Fruit fly (Drosophila melanogaster) whole organism, embryonic: ENCODE results near the gene CG14118.

Source experiments
- ATbp ChIP-seq: fragments of 200-800 bp; sonication (Bioruptor generic); optimal IDR thresholded peaks from 2 replicates; lab custom pipeline; 2017; ENCODE audit warnings: missing biosample characterization, mild to moderate bottlenecking, missing genetic modification characterization, missing genetic modification reagents
- Bdp1 ChIP-seq: fragments of 200-800 bp; sonication (Bioruptor generic); optimal IDR thresholded peaks from 3 replicates; lab custom pipeline; 2016; ENCODE audit warnings: missing biosample characterization, missing genetic modification characterization
- BtbVII ChIP-seq: fragments of 200-800 bp; sonication (Bioruptor generic); optimal IDR thresholded peaks from 3 replicates; lab custom pipeline; 2017; ENCODE audit warnings: missing biosample characterization, mild to moderate bottlenecking, missing genetic modification characterization
- CG1024 ChIP-seq: fragments of 200-800 bp; sonication (Bioruptor generic); IDR thresholded peaks from 2 replicates; pipeline ENCODE4 v1.3.6; 2022; ENCODE audit warnings: missing biosample characterization, missing genetic modification characterization
- CG11093 ChIP-seq: fragments of 200-800 bp; sonication (Bioruptor generic); IDR thresholded peaks from 3 replicates; pipeline ENCODE4 v1.3.6; 2022; ENCODE audit warnings: missing biosample characterization, missing genetic modification characterization
- CG12104 ChIP-seq: fragments of 200-800 bp; sonication (Bioruptor generic); optimal IDR thresholded peaks from 3 replicates; lab custom pipeline; 2016; ENCODE audit warnings: missing biosample characterization, missing genetic modification characterization
- CG13424 ChIP-seq: fragments of 200-800 bp; sonication (Bioruptor generic); optimal IDR thresholded peaks from 2 replicates; lab custom pipeline; 2019; ENCODE audit warnings: missing biosample characterization, mild to moderate bottlenecking, missing genetic modification characterization, moderate library complexity
- CG16863 ChIP-seq: fragments of 200-800 bp; sonication (Bioruptor generic); optimal IDR thresholded peaks from 3 replicates; lab custom pipeline; 2016; ENCODE audit warnings: missing biosample characterization, missing genetic modification characterization
- CG17568 ChIP-seq: fragments of 200-800 bp; sonication (Bioruptor generic); optimal IDR thresholded peaks from 2 replicates; lab custom pipeline; 2018; ENCODE audit warnings: missing biosample characterization, mild to moderate bottlenecking, missing genetic modification characterization, moderate library complexity
- CG3065 ChIP-seq: fragments of 200-800 bp; sonication (Bioruptor generic); optimal IDR thresholded peaks from 2 replicates; lab custom pipeline; 2016; ENCODE audit warnings: missing biosample characterization, missing genetic modification characterization
- CG32767 ChIP-seq: fragments of 200-800 bp; sonication (Bioruptor generic); IDR thresholded peaks from 2 replicates; pipeline ENCODE4 v1.3.6; 2022; ENCODE audit warnings: missing biosample characterization, missing genetic modification characterization
- CG3838 ChIP-seq: fragments of 200-800 bp; sonication (Bioruptor generic); optimal IDR thresholded peaks from 3 replicates; lab custom pipeline; 2016; ENCODE audit warnings: missing biosample characterization, missing genetic modification characterization
- CG4424 ChIP-seq: fragments of 200-800 bp; sonication (Bioruptor generic); optimal IDR thresholded peaks from 3 replicates; lab custom pipeline; 2016; ENCODE audit warnings: missing biosample characterization, missing genetic modification characterization
- CG4617 ChIP-seq: fragments of 200-800 bp; sonication (Bioruptor generic); optimal IDR thresholded peaks from 3 replicates; lab custom pipeline; 2016; ENCODE audit warnings: missing biosample characterization, missing genetic modification characterization, borderline replicate concordance
- CG8089 ChIP-seq: fragments of 200-800 bp; sonication (Bioruptor generic); optimal IDR thresholded peaks from 3 replicates; lab custom pipeline; 2016; ENCODE audit warnings: missing biosample characterization, missing genetic modification characterization
- CG8924 ChIP-seq: fragments of 200-800 bp; optimal IDR thresholded peaks from 3 replicates; lab custom pipeline; 2019; ENCODE audit warnings: missing biosample characterization, mild to moderate bottlenecking, missing genetic modification characterization, moderate library complexity
- CG9215 ChIP-seq: fragments of 200-800 bp; sonication (Bioruptor generic); IDR thresholded peaks from 2 replicates; pipeline ENCODE4 v1.3.6; 2022; ENCODE audit warnings: missing biosample characterization, missing genetic modification characterization
- CG9797 ChIP-seq: fragments of 200-800 bp; sonication (Bioruptor generic); optimal IDR thresholded peaks from 3 replicates; lab custom pipeline; 2018; ENCODE audit warnings: missing biosample characterization, mild to moderate bottlenecking, missing genetic modification characterization
- Dref ChIP-seq: fragments of 200-800 bp; sonication (Bioruptor generic); IDR thresholded peaks from 2 replicates; pipeline ENCODE4 v1.3.6; 2022; ENCODE audit warnings: missing biosample characterization, missing genetic modification characterization
- Ets65A ChIP-seq: fragments of 200-800 bp; sonication (Bioruptor generic); peaks from one replicate; lab custom pipeline; 2016; ENCODE audit warnings: missing biosample characterization, missing genetic modification characterization
- Fer3 ChIP-seq: fragments of 200-800 bp; sonication (Bioruptor generic); optimal IDR thresholded peaks from 2 replicates; lab custom pipeline; 2018; ENCODE audit warnings: missing biosample characterization, mild to moderate bottlenecking, missing genetic modification characterization, moderate library complexity
- H2.0 ChIP-seq: fragments of 200-800 bp; sonication (Bioruptor generic); IDR thresholded peaks from 2 replicates; pipeline ENCODE4 v1.3.6; 2022; ENCODE audit warnings: missing biosample characterization, missing genetic modification characterization
- Hmx ChIP-seq: fragments of 200-800 bp; sonication (Bioruptor generic); optimal IDR thresholded peaks from 2 replicates; lab custom pipeline; 2016; ENCODE audit warnings: missing biosample characterization, missing genetic modification characterization
- Hr78 ChIP-seq, 2 experiments: fragments of 200-800 bp in 1 of 2; fragments of >200 bp in 1 of 2; sonication (Bioruptor generic) in 1 of 2; optimal IDR thresholded peaks; 2 replicates each; lab custom pipeline; 2017 to 2019; ENCODE audit warnings: missing biosample characterization in 2 of 2, missing genetic modification characterization in 2 of 2, mild to moderate bottlenecking in 1 of 2, moderate library complexity in 1 of 2
- Lpt ChIP-seq: fragments of >200 bp; optimal IDR thresholded peaks from 2 replicates; lab custom pipeline; 2018; ENCODE audit warnings: missing biosample characterization, missing genetic modification characterization
- MBD-R2 ChIP-seq: fragments of 200-800 bp; sonication (Bioruptor generic); IDR thresholded peaks from 2 replicates; pipeline ENCODE4 v1.3.6; 2022; ENCODE audit warnings: missing biosample characterization, missing genetic modification characterization
- Max ChIP-seq: fragments of 200-800 bp; sonication (Bioruptor generic); optimal IDR thresholded peaks from 2 replicates; lab custom pipeline; 2016; ENCODE audit warnings: missing biosample characterization, mild to moderate bottlenecking, missing genetic modification characterization
- NC2α ChIP-seq: fragments of 200-800 bp; sonication (Bioruptor generic); optimal IDR thresholded peaks from 2 replicates; lab custom pipeline; 2016; ENCODE audit warnings: missing biosample characterization, missing genetic modification characterization
- Nf-YC ChIP-seq: fragments of 200-800 bp; optimal IDR thresholded peaks from 3 replicates; lab custom pipeline; 2019; ENCODE audit warnings: missing biosample characterization, mild to moderate bottlenecking, missing genetic modification characterization, moderate library complexity
- Pdp1 ChIP-seq, 2 experiments: fragments of 200-800 bp; sonication (Bioruptor generic); optimal IDR thresholded peaks; 3 replicates each; lab custom pipeline; 2016; ENCODE audit warnings: missing biosample characterization in 2 of 2, missing genetic modification characterization in 2 of 2, mild to moderate bottlenecking in 1 of 2, moderate library complexity in 1 of 2
- Spps ChIP-seq: fragments of 200-800 bp; sonication (Bioruptor generic); optimal IDR thresholded peaks from 2 replicates; lab custom pipeline; 2018; ENCODE audit warnings: missing biosample characterization, mild to moderate bottlenecking, missing genetic modification characterization
- Ssrp ChIP-seq: fragments of 200-800 bp; sonication (Bioruptor generic); optimal IDR thresholded peaks from 2 replicates; lab custom pipeline; 2018; ENCODE audit warnings: missing biosample characterization, mild to moderate bottlenecking, missing genetic modification characterization, moderate library complexity
- TFAM ChIP-seq: fragments of 200-800 bp; sonication (Bioruptor generic); optimal IDR thresholded peaks from 2 replicates; lab custom pipeline; 2017; ENCODE audit warnings: missing biosample characterization, missing genetic modification characterization, inconsistent platforms
- Xbp1 ChIP-seq: fragments of 200-800 bp; sonication (Bioruptor generic); optimal IDR thresholded peaks from 3 replicates; lab custom pipeline; 2016; ENCODE audit warnings: missing biosample characterization, mild to moderate bottlenecking, missing genetic modification characterization
- bab2 ChIP-seq: fragments of 200-800 bp; sonication (Bioruptor generic); optimal IDR thresholded peaks from 2 replicates; lab custom pipeline; 2016; ENCODE audit warnings: missing biosample characterization, missing genetic modification characterization
- cad ChIP-seq: fragments of >200 bp; optimal IDR thresholded peaks from 2 replicates; lab custom pipeline; 2017; ENCODE audit warnings: missing biosample characterization, missing genetic modification characterization
- crp ChIP-seq, 2 experiments: fragments of 200-800 bp; sonication (Bioruptor generic); optimal IDR thresholded peaks; 2 replicates in 1 of 2; 3 replicates in 1 of 2; lab custom pipeline; 2017; ENCODE audit warnings: missing biosample characterization in 2 of 2, missing genetic modification characterization in 2 of 2, mild to moderate bottlenecking in 1 of 2, moderate library complexity in 1 of 2
- gro ChIP-seq: fragments of 200-800 bp; sonication (Bioruptor generic); optimal IDR thresholded peaks from 2 replicates; lab custom pipeline; 2016; ENCODE audit warnings: missing biosample characterization, missing genetic modification characterization
- hb ChIP-seq: fragments of 200-800 bp; sonication (Bioruptor generic); IDR thresholded peaks from 3 replicates; pipeline ENCODE4 v1.3.6; 2022; ENCODE audit warnings: missing biosample characterization, missing genetic modification characterization; ENCODE audit not compliant: partially characterized antibody
- jigr1 ChIP-seq: fragments of 200-800 bp; sonication (Bioruptor generic); IDR thresholded peaks from 3 replicates; pipeline ENCODE4 v1.3.6; 2022; ENCODE audit warnings: missing biosample characterization, missing genetic modification characterization
- mld ChIP-seq: fragments of 200-800 bp; sonication (Bioruptor generic); IDR thresholded peaks from 3 replicates; pipeline ENCODE4 v1.3.6; 2022; ENCODE audit warnings: missing biosample characterization, missing genetic modification characterization; ENCODE audit not compliant: partially characterized antibody
- repo ChIP-seq: fragments of 200-800 bp; sonication (Bioruptor generic); optimal IDR thresholded peaks from 2 replicates; lab custom pipeline; 2016; ENCODE audit warnings: missing biosample characterization, missing genetic modification characterization
- sc ChIP-seq, 3 experiments: fragments of >200 bp in 2 of 3; fragments of 200-800 bp in 1 of 3; sonication (Bioruptor generic) in 1 of 3; optimal IDR thresholded peaks; 2 replicates in 2 of 3; 3 replicates in 1 of 3; lab custom pipeline; 2017; ENCODE audit warnings: mild to moderate bottlenecking in 1 of 3, missing biosample characterization in 1 of 3, missing genetic modification characterization in 1 of 3, missing genetic modification reagents in 1 of 3
- slbo ChIP-seq: fragments of 200-800 bp; sonication (Bioruptor generic); IDR thresholded peaks from 2 replicates; pipeline ENCODE4 v1.3.6; 2022; ENCODE audit warnings: missing biosample characterization, missing genetic modification characterization
- sob ChIP-seq: fragments of 200-800 bp; sonication (Bioruptor generic); IDR thresholded peaks from 2 replicates; pipeline ENCODE4 v1.3.6; 2022; ENCODE audit warnings: missing biosample characterization, missing genetic modification characterization
- sqz ChIP-seq: fragments of 200-800 bp; sonication (Bioruptor generic); optimal IDR thresholded peaks from 3 replicates; lab custom pipeline; 2018; ENCODE audit warnings: missing biosample characterization, mild to moderate bottlenecking, missing genetic modification characterization
- sug ChIP-seq: fragments of 200-800 bp; optimal IDR thresholded peaks from 2 replicates; lab custom pipeline; 2019; ENCODE audit warnings: missing biosample characterization, mild to moderate bottlenecking, missing genetic modification characterization, moderate library complexity
- unpg ChIP-seq: fragments of 200-800 bp; sonication (Bioruptor generic); optimal IDR thresholded peaks from 3 replicates; lab custom pipeline; 2018; ENCODE audit warnings: missing biosample characterization, mild to moderate bottlenecking, missing genetic modification characterization, moderate library complexity
- zen2 ChIP-seq: fragments of 200-800 bp; sonication (Bioruptor generic); IDR thresholded peaks from 3 replicates; pipeline ENCODE4 v1.3.6; 2022; ENCODE audit warnings: missing biosample characterization, missing genetic modification characterization; ENCODE audit not compliant: partially characterized antibody

Gene CG14118

dm6 chr3L:12843056-12843799 lies 49.2 kb upstream of the CG14118 start, which contains the start of gene nebu (continued):
- TF ChIP-seq cad: no peak
- TF ChIP-seq CG17568 (GFP tag; lab: Kevin White, UChicago): peak; percentile 92
- TF ChIP-seq H2.0 (GFP tag; lab: Robert Waterston, UW): peak; percentile 93
- peak; percentile 94 for TF ChIP-seq Max (GFP tag; lab: Kevin White, UChicago)
- peak; percentile 29 for TF ChIP-seq TFAM (GFP tag; lab: Kevin White, UChicago)
- peak in 1 of 2 experiments; percentile 61 for TF ChIP-seq crp (GFP tag; optimal IDR thresholded peaks at IDR 0.05; lab: Kevin White, UChicago)
- peak; percentile 94 for TF ChIP-seq CG9215
- peak; percentile 94 for TF ChIP-seq repo (GFP tag; lab: Kevin White, UChicago)
- TF ChIP-seq CG11093: peak; percentile 94
- no peak for TF ChIP-seq mld
- peak; percentile 93 for TF ChIP-seq CG16863 (GFP tag; lab: Kevin White, UChicago)
- TF ChIP-seq Spps (tag; lab: Kevin White, UChicago): peak; percentile 69
- TF ChIP-seq BtbVII (GFP tag; lab: Kevin White, UChicago): peak; percentile 97
- no peak; the same call in 2 of the 3 replicates for TF ChIP-seq jigr1 (GFP tag; lab: Robert Waterston, UW)
- TF ChIP-seq Nf-YC: peak; percentile 81
- peak; percentile 81 for TF ChIP-seq CG3065 (GFP tag; lab: Kevin White, UChicago)
- TF ChIP-seq sqz: peak; percentile 72
- TF ChIP-seq MBD-R2: peak; percentile 96
- peak; percentile 88 for TF ChIP-seq Bdp1 (GFP tag; lab: Kevin White, UChicago)
- TF ChIP-seq Ssrp: peak; percentile 83
- peak; percentile 99 for TF ChIP-seq gro
- peak; percentile 97 for TF ChIP-seq Fer3 (tag; lab: Kevin White, UChicago)
- peak; percentile 97 for TF ChIP-seq bab2 (GFP tag; lab: Kevin White, UChicago)
- TF ChIP-seq Dref (GFP tag; lab: Robert Waterston, UW): no peak
- TF ChIP-seq sc (optimal IDR thresholded peaks at IDR 0.05; lab: Kevin White, UChicago): no peak
- peak; percentile 76 for TF ChIP-seq sc (GFP tag; optimal IDR thresholded peaks at IDR 0.05; lab: Kevin White, UChicago)
- TF ChIP-seq CG12104 (GFP tag; lab: Kevin White, UChicago): peak; percentile 93
- TF ChIP-seq Ets65A (GFP tag; lab: Kevin White, UChicago): peak; percentile 99
- peak; percentile 84 for TF ChIP-seq CG4424 (GFP tag; lab: Kevin White, UChicago)
- peak; percentile 81 for TF ChIP-seq CG4617 (GFP tag; lab: Kevin White, UChicago)
- peak; percentile 92 for TF ChIP-seq sug (tag; lab: Kevin White, UChicago)
- TF ChIP-seq slbo (GFP tag; lab: Robert Waterston, UW): peak; percentile 99
- peak; percentile 96 for TF ChIP-seq Xbp1 (GFP tag; lab: Kevin White, UChicago)
- TF ChIP-seq CG3838: peak; percentile 88
- no peak for TF ChIP-seq hb (GFP tag; lab: Robert Waterston, UW)
- no peak for TF ChIP-seq CG9797 (GFP tag; lab: Kevin White, UChicago)
- TF ChIP-seq CG1024: peak; percentile 85
- TF ChIP-seq Pdp1 (GFP tag; optimal IDR thresholded peaks at IDR 0.05; lab: Kevin White, UChicago): peak; percentile 92 to 97
- peak; percentile 98 for TF ChIP-seq sob (GFP tag; lab: Robert Waterston, UW)
- no peak for TF ChIP-seq zen2 (GFP tag; lab: Robert Waterston, UW)
- TF ChIP-seq Lpt (GFP tag; lab: Kevin White, UChicago): no peak
- TF ChIP-seq unpg (GFP tag; lab: Kevin White, UChicago): peak; percentile 96
- TF ChIP-seq NC2α (GFP tag; lab: Kevin White, UChicago): peak; percentile 91
- peak; percentile 94 for TF ChIP-seq CG13424
- TF ChIP-seq CG8924 (tag; lab: Kevin White, UChicago): peak; percentile 96
- TF ChIP-seq Hr78 (GFP tag; optimal IDR thresholded peaks at IDR 0.05; lab: Kevin White, UChicago): no peak
- peak; percentile 89 for TF ChIP-seq Hmx (GFP tag; lab: Kevin White, UChicago)
- peak; percentile 93 for TF ChIP-seq CG32767 (GFP tag; lab: Robert Waterston, UW)
- TF ChIP-seq ATbp (GFP tag; lab: Kevin White, UChicago): peak; percentile 90
- peak; percentile 92 for TF ChIP-seq CG8089 (GFP tag; lab: Kevin White, UChicago)
